Worm (Caenorhabditis elegans) whole organism, mixed stage, embryonic: ENCODE data around the gene nono-1.

Source experiments
- blmp-1 ChIP-seq: fragments of 150-350 bp; optimal IDR thresholded peaks from 2 replicates; lab custom pipeline; 2014; ENCODE audit warnings: missing biosample characterization, missing genetic modification characterization
- ceh-39 ChIP-seq: fragments of 150-350 bp; optimal IDR thresholded peaks from 2 replicates; lab custom pipeline; 2014; ENCODE audit warnings: missing biosample characterization, missing genetic modification characterization
- nhr-2 ChIP-seq: fragments of 150-350 bp; optimal IDR thresholded peaks from 2 replicates; lab custom pipeline; 2014; ENCODE audit warnings: missing biosample characterization, missing genetic modification characterization

ce11 chrIII:5988991-5989726 is 31.1 kb upstream of the nono-1 start:
- TF ChIP-seq nhr-2 (tag; lab: Kevin White, UChicago), result no peak
- TF ChIP-seq ceh-39 (tag; lab: Kevin White, UChicago), result no peak
- TF ChIP-seq blmp-1 (tag; lab: Kevin White, UChicago), result no peak
